Worm (Caenorhabditis elegans): ENCODE results near the gene C55A6.7.

DNA sequence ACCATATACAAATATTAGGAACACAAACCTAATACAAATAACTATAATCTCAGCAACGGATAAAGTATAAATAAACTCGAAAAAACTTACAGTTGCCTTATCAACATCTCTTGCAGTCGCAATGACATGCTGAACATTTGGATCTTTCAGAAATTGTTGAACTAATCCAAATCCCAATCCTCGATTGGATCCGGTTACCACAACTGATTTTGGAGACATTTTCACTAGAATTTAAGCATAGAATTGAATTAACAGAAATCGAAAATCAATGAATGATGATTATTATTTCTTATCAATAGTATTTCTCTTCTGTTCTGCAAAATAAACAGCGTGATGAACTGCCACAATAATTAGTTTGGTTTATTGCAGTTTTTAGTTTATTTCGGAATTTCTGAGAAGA, at the start of gene C55A6.7, which contains the start of gene C55A6.11:
- TF ChIP-seq dpl-1 (GFP tag; optimal IDR thresholded peaks at IDR 0.05) = no peak
- TF ChIP-seq mep-1 (tag; optimal IDR thresholded peaks at IDR 0.05) = no peak
- no peak for TF ChIP-seq skn-1 (tag; optimal IDR thresholded peaks at IDR 0.05)
- TF ChIP-seq lsy-2 (tag; optimal IDR thresholded peaks at IDR 0.05) = no peak
- TF ChIP-seq spr-1 (tag; optimal IDR thresholded peaks at IDR 0.05) = no peak
- no peak for TF ChIP-seq F49E8.2 (tag; optimal IDR thresholded peaks at IDR 0.05; ENCODE audit: borderline replicate concordance)
- TF ChIP-seq snpc-4 (tag; optimal IDR thresholded peaks at IDR 0.05) = no peak
- TF ChIP-seq ZK546.5 (tag; optimal IDR thresholded peaks at IDR 0.05) = no peak
- no peak for TF ChIP-seq ceh-82 (tag; optimal IDR thresholded peaks at IDR 0.05)
- no peak for TF ChIP-seq lir-3 (tag; optimal IDR thresholded peaks at IDR 0.05)
- no peak for TF ChIP-seq ceh-28 (tag; optimal IDR thresholded peaks at IDR 0.05)
